Worm (Caenorhabditis elegans) whole organism, L4/young adult: ENCODE results near the gene srw-19.

Experiments
- dao-5 ChIP-seq: sonication (generic microtip); optimal IDR thresholded peaks from 2 replicates; lab custom pipeline; 2016; ENCODE audit warnings: missing genotype, missing genetic modification characterization, moderate library complexity, missing compliant biosample characterization
- him-1 ChIP-seq: sonication (generic microtip); optimal IDR thresholded peaks from 2 replicates; lab custom pipeline; 2016; ENCODE audit warnings: missing genotype, missing genetic modification reagents, missing genetic modification characterization, missing compliant biosample characterization

DNA sequence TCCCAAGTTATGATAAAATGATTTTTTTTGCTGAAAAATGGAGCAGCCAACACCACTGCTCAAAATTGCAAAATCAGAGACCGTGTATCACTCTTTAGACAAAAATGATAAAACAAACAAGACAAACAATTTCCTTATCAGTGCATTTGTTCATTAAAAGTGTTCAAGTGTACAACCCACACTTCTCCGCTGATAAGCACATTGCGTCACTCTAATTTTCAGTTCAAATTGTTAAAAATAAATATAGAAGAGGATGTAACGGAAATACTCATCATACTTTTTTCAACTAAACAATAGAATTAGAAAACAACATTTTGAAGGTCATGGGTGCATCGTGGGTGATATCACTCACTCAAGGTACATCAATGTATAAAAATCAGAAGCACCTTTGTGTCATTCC is 37.5 kb upstream of the srw-19 start, which contains the start of gene nhr-291:
- no peak for TF ChIP-seq dao-5 (tag; lab: Kevin White, UChicago)
- TF ChIP-seq him-1, result no peak
